Worm (Caenorhabditis elegans) whole organism, late embryonic: ENCODE results near the gene sox-4.

ENCODE experiments used
- C38D4.7 ChIP-seq: fragments of 200-800 bp; sonication (Bioruptor generic); optimal IDR thresholded peaks from 2 replicates; lab custom pipeline; 2018; ENCODE audit warnings: mild to moderate bottlenecking, missing genetic modification characterization, moderate library complexity, missing compliant biosample characterization
- ama-1 ChIP-seq: fragments of 150-350 bp; optimal IDR thresholded peaks from 2 replicates; lab custom pipeline; 2014
- ceh-30 ChIP-seq: fragments of 150-350 bp; optimal IDR thresholded peaks from 2 replicates; lab custom pipeline; 2014; ENCODE audit warnings: missing biosample characterization, missing genetic modification characterization
- ceh-34 ChIP-seq: sonication (generic microtip); optimal IDR thresholded peaks from 2 replicates; lab custom pipeline; 2016; ENCODE audit warnings: mild to moderate bottlenecking, missing genetic modification characterization, missing compliant biosample characterization
- ceh-6 ChIP-seq: fragments of 200-800 bp; sonication (Bioruptor generic); optimal IDR thresholded peaks from 2 replicates; lab custom pipeline; 2018; ENCODE audit warnings: mild to moderate bottlenecking, missing genetic modification characterization, missing compliant biosample characterization
- hlh-8 ChIP-seq: sonication (generic microtip); optimal IDR thresholded peaks from 2 replicates; lab custom pipeline; 2016; ENCODE audit warnings: missing genotype, missing genetic modification characterization, missing compliant biosample characterization
- nhr-11 ChIP-seq: fragments of 150-350 bp; optimal IDR thresholded peaks from 2 replicates; lab custom pipeline; 2014; ENCODE audit warnings: missing biosample characterization, missing genetic modification characterization
- pha-4 ChIP-seq: fragments of 150-350 bp; optimal IDR thresholded peaks from 2 replicates; lab custom pipeline; 2018; ENCODE audit warnings: missing biosample characterization, missing genetic modification reagents, missing genetic modification characterization
- pqm-1 ChIP-seq: sonication (generic microtip); optimal IDR thresholded peaks from 2 replicates; lab custom pipeline; 2016; ENCODE audit warnings: missing genetic modification characterization, missing compliant biosample characterization
- tbx-7 ChIP-seq: sonication (generic microtip); optimal IDR thresholded peaks from 2 replicates; lab custom pipeline; 2016; ENCODE audit warnings: missing genotype, missing genetic modification characterization, missing compliant biosample characterization
- unc-3 ChIP-seq, 2 experiments: fragments of 200-800 bp in 1 of 2; sonication (Bioruptor generic) in 1 of 2; sonication (generic microtip) in 1 of 2; conservative IDR thresholded peaks in 1 of 2; optimal IDR thresholded peaks in 1 of 2; 2 replicates each; pipeline versions ENCODE4 v1.3.6 to Lab custom; 2016 to 2022; ENCODE audit warnings: missing compliant biosample characterization in 2 of 2, missing genetic modification characterization in 2 of 2, missing genetic modification reagents in 1 of 2

- TF ChIP-seq ceh-30 (no peak), nhr-11 (tag; lab: Kevin White, UChicago) (no peak), pqm-1 (tag; lab: Kevin White, UChicago) (no peak), ama-1 (lab: Kevin White, UChicago) (no peak), unc-3 (GFP tag; conservative IDR thresholded peaks at IDR 0.05; lab: Robert Waterston, UW) (no peak), unc-3 (tag; optimal IDR thresholded peaks at IDR 0.05; lab: Kevin White, UChicago) (no peak), pha-4 (no peak), hlh-8 (no peak), ceh-34 (tag; lab: Kevin White, UChicago) (no peak), ceh-6 (GFP tag; lab: Kevin White, UChicago) (no peak), tbx-7 (tag; lab: Kevin White, UChicago) (no peak), C38D4.7 (GFP tag; lab: Kevin White, UChicago) (no peak)
Observed at ce11 chrX:3526712-3527111, 17.9 kb upstream of the sox-4 start.
